Worm (Caenorhabditis elegans) whole organism, L3 larva: ENCODE measurements around the gene C50F7.9.

ENCODE experiments used
- aly-2 ChIP-seq: fragments of 150-350 bp; optimal IDR thresholded peaks from 2 replicates; lab custom pipeline; 2014; ENCODE audit warnings: missing biosample characterization, missing genetic modification characterization
- elt-3 ChIP-seq, 3 experiments: fragments of 150-350 bp in 1 of 3; sonication (generic microtip) in 2 of 3; optimal IDR thresholded peaks; 2 replicates in 2 of 3; 4 replicates in 1 of 3; lab custom pipeline; 2014 to 2017; ENCODE audit warnings: missing biosample characterization in 3 of 3, missing genetic modification characterization in 3 of 3
- jun-1 ChIP-seq: fragments of 150-350 bp; optimal IDR thresholded peaks from 2 replicates; lab custom pipeline; 2014; ENCODE audit warnings: missing biosample characterization, missing genetic modification reagents, missing genetic modification characterization
- lsy-12 ChIP-seq: sonication (generic microtip); optimal IDR thresholded peaks from 2 replicates; lab custom pipeline; 2016; ENCODE audit warnings: mild to moderate bottlenecking, missing genetic modification characterization, missing compliant biosample characterization
- nhr-12 ChIP-seq: fragments of 150-350 bp; optimal IDR thresholded peaks from 2 replicates; lab custom pipeline; 2014; ENCODE audit warnings: missing biosample characterization, missing genetic modification characterization
- nhr-237 ChIP-seq: fragments of 150-350 bp; optimal IDR thresholded peaks from 2 replicates; lab custom pipeline; 2014; ENCODE audit warnings: missing biosample characterization, missing genetic modification characterization
- nhr-77 ChIP-seq: fragments of 150-350 bp; optimal IDR thresholded peaks from 2 replicates; lab custom pipeline; 2014; ENCODE audit warnings: missing biosample characterization, missing genetic modification characterization
- snpc-4 ChIP-seq: fragments of 150-350 bp; optimal IDR thresholded peaks from 2 replicates; lab custom pipeline; 2014; ENCODE audit warnings: missing biosample characterization, missing genetic modification characterization
- unc-62 ChIP-seq: fragments of 150-350 bp; sonication (generic microtip); optimal IDR thresholded peaks from 4 replicates; lab custom pipeline; 2014; ENCODE audit warnings: missing biosample characterization, missing genetic modification reagents, missing genetic modification characterization
- ztf-11 ChIP-seq: fragments of 150-350 bp; optimal IDR thresholded peaks from 2 replicates; lab custom pipeline; 2014; ENCODE audit warnings: missing biosample characterization, missing genetic modification characterization
- ztf-4 ChIP-seq: fragments of 150-350 bp; optimal IDR thresholded peaks from 2 replicates; lab custom pipeline; 2014; ENCODE audit warnings: missing biosample characterization, missing genetic modification characterization

DNA sequence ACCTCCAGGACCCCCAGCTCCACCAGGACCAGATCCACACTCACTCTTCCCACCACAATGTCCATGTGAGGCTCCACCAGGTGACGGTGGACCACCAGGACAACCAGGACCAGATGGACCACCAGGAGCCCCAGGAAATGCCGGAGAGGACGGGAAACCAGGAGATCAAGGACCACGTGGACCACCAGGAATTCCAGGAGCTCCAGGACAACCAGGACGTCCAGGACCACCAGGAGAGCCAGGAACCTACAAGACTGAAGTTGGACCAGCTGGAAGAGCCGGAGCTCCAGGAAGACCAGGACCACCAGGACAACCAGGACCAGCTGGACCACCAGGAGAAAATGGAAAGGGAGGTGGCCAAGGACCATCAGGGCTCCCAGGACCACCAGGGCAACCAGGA, 22.3 kb upstream of the C50F7.9 start:
- no peak for TF ChIP-seq elt-3 (tag; optimal IDR thresholded peaks at IDR 0.05; lab: Kevin White, UChicago)
- TF ChIP-seq unc-62 = no peak
- no peak for TF ChIP-seq jun-1 (tag; lab: Kevin White, UChicago)
- TF ChIP-seq ztf-11 (tag; lab: Kevin White, UChicago) = no peak
- no peak for TF ChIP-seq aly-2 (tag; lab: Kevin White, UChicago)
- TF ChIP-seq snpc-4 (tag; lab: Kevin White, UChicago) = no peak
- TF ChIP-seq nhr-12 = no peak
- no peak for TF ChIP-seq ztf-4 (tag; lab: Kevin White, UChicago)
- no peak for TF ChIP-seq lsy-12 (tag; lab: Kevin White, UChicago)
- no peak for TF ChIP-seq nhr-237 (tag; lab: Kevin White, UChicago)
- no peak for TF ChIP-seq nhr-77 (tag; lab: Kevin White, UChicago)
